Fruit fly (Drosophila melanogaster): ENCODE results near the gene CG14395.

DNA sequence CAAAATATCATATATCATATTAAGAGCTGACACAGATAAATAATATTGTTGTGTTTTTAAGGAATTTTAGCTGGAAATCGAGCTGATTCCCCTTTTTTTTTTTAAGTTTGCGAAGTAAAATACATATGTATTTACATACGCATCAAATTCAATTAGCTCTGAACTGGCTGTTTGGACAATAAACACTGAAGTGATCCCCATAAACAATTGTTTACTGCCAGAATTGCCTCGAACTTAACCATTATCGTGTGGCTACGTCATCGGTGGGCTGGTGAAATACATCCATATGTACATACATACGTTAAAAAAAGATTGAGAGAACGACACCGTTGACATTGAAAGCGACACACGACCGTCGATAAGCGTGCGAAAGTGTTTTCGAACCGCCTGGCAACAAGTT lies 53.6 kb downstream of the CG14395 start:
- TF ChIP-seq pan (optimal IDR thresholded peaks at IDR 0.05) (no peak), EcR (GFP tag; optimal IDR thresholded peaks at IDR 0.05) (no peak), CG8478 (optimal IDR thresholded peaks at IDR 0.05) (no peak)
